Fruit fly (Drosophila melanogaster) whole organism, embryonic: ENCODE measurements around the gene Fbxl7.

Source experiments
- Abd-B ChIP-seq: fragments of 200-800 bp; sonication (Bioruptor generic); optimal IDR thresholded peaks from 2 replicates; lab custom pipeline; 2018; ENCODE audit warnings: missing biosample characterization, mild to moderate bottlenecking, missing genetic modification characterization, moderate library complexity
- B-H1 ChIP-seq: fragments of 200-800 bp; sonication (Bioruptor generic); IDR thresholded peaks from 3 replicates; pipeline ENCODE4 v1.3.6; 2022; ENCODE audit warnings: missing biosample characterization, missing genetic modification characterization
- Blimp-1 ChIP-seq: fragments of 200-800 bp; sonication (Bioruptor generic); optimal IDR thresholded peaks from 3 replicates; lab custom pipeline; 2018; ENCODE audit warnings: missing biosample characterization, missing genetic modification characterization, mild to moderate bottlenecking, moderate library complexity, missing genetic modification reagents
- BtbVII ChIP-seq: fragments of 200-800 bp; sonication (Bioruptor generic); optimal IDR thresholded peaks from 3 replicates; lab custom pipeline; 2017; ENCODE audit warnings: missing biosample characterization, mild to moderate bottlenecking, missing genetic modification characterization
- Bteb2 ChIP-seq: fragments of 200-800 bp; sonication (Bioruptor generic); optimal IDR thresholded peaks from 2 replicates; lab custom pipeline; 2016; ENCODE audit warnings: missing biosample characterization, missing genetic modification characterization
- CG10267 ChIP-seq: fragments of 200-800 bp; sonication (Bioruptor generic); optimal IDR thresholded peaks from 2 replicates; lab custom pipeline; 2018; ENCODE audit warnings: missing biosample characterization, mild to moderate bottlenecking, missing genetic modification characterization, moderate library complexity
- CG10462 ChIP-seq: fragments of 200-800 bp; sonication (Bioruptor generic); optimal IDR thresholded peaks from 2 replicates; lab custom pipeline; 2016; ENCODE audit warnings: missing biosample characterization, missing genetic modification characterization
- CG12155 ChIP-seq: fragments of 200-800 bp; sonication (Bioruptor generic); optimal IDR thresholded peaks from 3 replicates; lab custom pipeline; 2016; ENCODE audit warnings: missing biosample characterization, missing genetic modification characterization
- CG13296 ChIP-seq: fragments of 200-800 bp; sonication (Bioruptor generic); optimal IDR thresholded peaks from 3 replicates; lab custom pipeline; 2018; ENCODE audit warnings: missing biosample characterization, mild to moderate bottlenecking, missing genetic modification characterization
- CG13894 ChIP-seq: fragments of 200-800 bp; sonication (Bioruptor generic); optimal IDR thresholded peaks from 3 replicates; lab custom pipeline; 2018; ENCODE audit warnings: missing biosample characterization, mild to moderate bottlenecking, missing genetic modification characterization, moderate library complexity
- CG1602 ChIP-seq: fragments of 200-800 bp; sonication (Bioruptor generic); optimal IDR thresholded peaks from 3 replicates; lab custom pipeline; 2016; ENCODE audit warnings: missing biosample characterization, missing genetic modification characterization
- CG1603 ChIP-seq: fragments of 200-800 bp; sonication (Bioruptor generic); optimal IDR thresholded peaks from 2 replicates; lab custom pipeline; 2019; ENCODE audit warnings: missing biosample characterization, mild to moderate bottlenecking, missing genetic modification characterization, moderate library complexity
- CG18262 ChIP-seq: fragments of 200-800 bp; optimal IDR thresholded peaks from 3 replicates; lab custom pipeline; 2019; ENCODE audit warnings: missing biosample characterization, mild to moderate bottlenecking, missing genetic modification characterization, moderate library complexity
- CG2202 ChIP-seq: fragments of 200-800 bp; sonication (Bioruptor generic); optimal IDR thresholded peaks from 2 replicates; lab custom pipeline; 2018; ENCODE audit warnings: missing biosample characterization, mild to moderate bottlenecking, missing genetic modification characterization
- CG30020 ChIP-seq: fragments of 200-800 bp; optimal IDR thresholded peaks from 2 replicates; lab custom pipeline; 2019; ENCODE audit warnings: missing biosample characterization, mild to moderate bottlenecking, missing genetic modification characterization, moderate library complexity
- CG4820 ChIP-seq: fragments of 200-800 bp; sonication (Bioruptor generic); optimal IDR thresholded peaks from 3 replicates; lab custom pipeline; 2016; ENCODE audit warnings: missing biosample characterization, missing genetic modification characterization
- CG7357 ChIP-seq: fragments of 200-800 bp; sonication (Bioruptor generic); IDR thresholded peaks from 3 replicates; pipeline ENCODE4 v1.3.6; 2022; ENCODE audit warnings: missing biosample characterization, missing genetic modification characterization
- CG7745 ChIP-seq: fragments of 200-800 bp; sonication (Bioruptor generic); optimal IDR thresholded peaks from 2 replicates; lab custom pipeline; 2018; ENCODE audit warnings: missing biosample characterization, mild to moderate bottlenecking, missing genetic modification characterization, moderate library complexity
- CG7786 ChIP-seq: fragments of 200-800 bp; sonication (Bioruptor generic); optimal IDR thresholded peaks from 2 replicates; lab custom pipeline; 2016; ENCODE audit warnings: missing biosample characterization, missing genetic modification characterization
- CG7839 ChIP-seq: fragments of 200-800 bp; sonication (Bioruptor generic); optimal IDR thresholded peaks from 3 replicates; lab custom pipeline; 2018; ENCODE audit warnings: missing biosample characterization, mild to moderate bottlenecking, missing genetic modification characterization, moderate library complexity
- CG7987 ChIP-seq: fragments of 200-800 bp; sonication (Bioruptor generic); optimal IDR thresholded peaks from 2 replicates; lab custom pipeline; 2018; ENCODE audit warnings: missing biosample characterization, mild to moderate bottlenecking, missing genetic modification characterization, moderate library complexity
- CG8089 ChIP-seq: fragments of 200-800 bp; sonication (Bioruptor generic); optimal IDR thresholded peaks from 3 replicates; lab custom pipeline; 2016; ENCODE audit warnings: missing biosample characterization, missing genetic modification characterization
- CG8290 ChIP-seq, 3 experiments: fragments of 200-800 bp; sonication (Bioruptor generic); optimal IDR thresholded peaks; 2 replicates each; lab custom pipeline; 2016 to 2019; ENCODE audit warnings: missing biosample characterization in 3 of 3, missing genetic modification characterization in 3 of 3, mild to moderate bottlenecking in 2 of 3, moderate library complexity in 1 of 3
- CG9797 ChIP-seq: fragments of 200-800 bp; sonication (Bioruptor generic); optimal IDR thresholded peaks from 3 replicates; lab custom pipeline; 2018; ENCODE audit warnings: missing biosample characterization, mild to moderate bottlenecking, missing genetic modification characterization
- CoRest ChIP-seq: fragments of 200-800 bp; sonication (Bioruptor generic); optimal IDR thresholded peaks from 3 replicates; lab custom pipeline; 2018; ENCODE audit warnings: missing biosample characterization, mild to moderate bottlenecking, missing genetic modification characterization, moderate library complexity
- Dfd ChIP-seq, 2 experiments: fragments of >200 bp; optimal IDR thresholded peaks; 2 replicates each; lab custom pipeline; 2017; ENCODE audit warnings: missing biosample characterization in 2 of 2, missing genetic modification characterization in 2 of 2
- Dip3 ChIP-seq: fragments of 200-800 bp; sonication (Bioruptor generic); optimal IDR thresholded peaks from 3 replicates; lab custom pipeline; 2016; ENCODE audit warnings: missing biosample characterization, missing genetic modification characterization
- HLH54F ChIP-seq: fragments of 200-800 bp; sonication (Bioruptor generic); optimal IDR thresholded peaks from 3 replicates; lab custom pipeline; 2016; ENCODE audit warnings: missing biosample characterization, missing genetic modification characterization
- HmgZ ChIP-seq: fragments of 200-800 bp; sonication (Bioruptor generic); optimal IDR thresholded peaks from 2 replicates; lab custom pipeline; 2018; ENCODE audit warnings: missing biosample characterization, mild to moderate bottlenecking, missing genetic modification characterization
- Hmr ChIP-seq: fragments of 200-800 bp; sonication (Bioruptor generic); optimal IDR thresholded peaks from 3 replicates; lab custom pipeline; 2017; ENCODE audit warnings: mild to moderate bottlenecking, missing biosample characterization, missing genetic modification reagents, missing genetic modification characterization
- Lpt ChIP-seq: fragments of >200 bp; optimal IDR thresholded peaks from 2 replicates; lab custom pipeline; 2018; ENCODE audit warnings: missing biosample characterization, missing genetic modification characterization
- Mrtf ChIP-seq: fragments of 200-800 bp; sonication (Bioruptor generic); IDR thresholded peaks from 3 replicates; pipeline ENCODE4 v1.3.6; 2022; ENCODE audit warnings: missing biosample characterization, missing genetic modification characterization
- Myb ChIP-seq: fragments of 200-800 bp; sonication (Bioruptor generic); optimal IDR thresholded peaks from 2 replicates; lab custom pipeline; 2016; ENCODE audit warnings: missing biosample characterization, missing genetic modification characterization
- NC2β ChIP-seq: fragments of 200-800 bp; sonication (Bioruptor generic); optimal IDR thresholded peaks from 2 replicates; lab custom pipeline; 2016; ENCODE audit warnings: missing biosample characterization, missing genetic modification characterization
- Pdp1 ChIP-seq, 2 experiments: fragments of 200-800 bp; sonication (Bioruptor generic); optimal IDR thresholded peaks; 3 replicates each; lab custom pipeline; 2016; ENCODE audit warnings: missing biosample characterization in 2 of 2, missing genetic modification characterization in 2 of 2, mild to moderate bottlenecking in 1 of 2, moderate library complexity in 1 of 2
- Sin3A ChIP-seq: fragments of >200 bp; optimal IDR thresholded peaks from 2 replicates; lab custom pipeline; 2018
- Ssrp ChIP-seq: fragments of 200-800 bp; sonication (Bioruptor generic); optimal IDR thresholded peaks from 2 replicates; lab custom pipeline; 2018; ENCODE audit warnings: missing biosample characterization, mild to moderate bottlenecking, missing genetic modification characterization, moderate library complexity
- bab2 ChIP-seq: fragments of 200-800 bp; sonication (Bioruptor generic); optimal IDR thresholded peaks from 2 replicates; lab custom pipeline; 2016; ENCODE audit warnings: missing biosample characterization, missing genetic modification characterization
- bigmax ChIP-seq: fragments of 200-800 bp; sonication (Bioruptor generic); optimal IDR thresholded peaks from 2 replicates; lab custom pipeline; 2018; ENCODE audit warnings: missing biosample characterization, mild to moderate bottlenecking, missing genetic modification characterization
- dpn ChIP-seq, 2 experiments: fragments of 200-800 bp; sonication (Bioruptor generic); optimal IDR thresholded peaks; 3 replicates each; lab custom pipeline; 2016; ENCODE audit warnings: missing biosample characterization in 2 of 2, missing genetic modification characterization in 2 of 2
- fd3F ChIP-seq: fragments of 200-800 bp; sonication (Bioruptor generic); optimal IDR thresholded peaks from 2 replicates; lab custom pipeline; 2018; ENCODE audit warnings: missing biosample characterization, mild to moderate bottlenecking, missing genetic modification characterization, moderate library complexity
- grau ChIP-seq: fragments of 200-800 bp; optimal IDR thresholded peaks from 3 replicates; lab custom pipeline; 2019; ENCODE audit warnings: missing biosample characterization, mild to moderate bottlenecking, missing genetic modification characterization, moderate library complexity
- gsb ChIP-seq: fragments of 200-800 bp; sonication (Bioruptor generic); IDR thresholded peaks from 2 replicates; pipeline ENCODE4 v1.3.6; 2022; ENCODE audit warnings: missing biosample characterization, missing genetic modification characterization
- ind ChIP-seq: fragments of 200-800 bp; sonication (Bioruptor generic); optimal IDR thresholded peaks from 3 replicates; lab custom pipeline; 2016; ENCODE audit warnings: missing biosample characterization, missing genetic modification characterization
- pum ChIP-seq: fragments of 200-800 bp; sonication (Bioruptor generic); optimal IDR thresholded peaks from 2 replicates; lab custom pipeline; 2016; ENCODE audit warnings: missing biosample characterization, missing genetic modification characterization
- schlank ChIP-seq: fragments of 200-800 bp; sonication (Bioruptor generic); optimal IDR thresholded peaks from 2 replicates; lab custom pipeline; 2018; ENCODE audit warnings: missing biosample characterization, mild to moderate bottlenecking, missing genetic modification characterization
- sima ChIP-seq: fragments of 200-800 bp; sonication (Bioruptor generic); optimal IDR thresholded peaks from 2 replicates; lab custom pipeline; 2016; ENCODE audit warnings: missing biosample characterization, missing genetic modification characterization
- tin ChIP-seq: fragments of 200-800 bp; sonication (Bioruptor generic); optimal IDR thresholded peaks from 3 replicates; lab custom pipeline; 2016; ENCODE audit warnings: missing biosample characterization, missing genetic modification characterization
- trem ChIP-seq: fragments of 200-800 bp; optimal IDR thresholded peaks from 3 replicates; lab custom pipeline; 2019; ENCODE audit warnings: missing biosample characterization, mild to moderate bottlenecking, missing genetic modification characterization, moderate library complexity
- tup ChIP-seq: fragments of 200-800 bp; sonication (Bioruptor generic); optimal IDR thresholded peaks from 2 replicates; lab custom pipeline; 2016; ENCODE audit warnings: missing biosample characterization, mild to moderate bottlenecking, missing genetic modification characterization, moderate library complexity

The Fbxl7 gene

dm6 chr3R:15972979-15973486, 52.3 kb downstream of the Fbxl7 start, which contains the start of gene Hel89B (continued):
- TF ChIP-seq CG7745 (no peak), CG13296 (GFP tag; lab: Kevin White, UChicago) (no peak), CG18262 (tag; lab: Kevin White, UChicago) (peak; percentile 45), B-H1 (GFP tag; lab: Robert Waterston, UW) (no peak), ind (peak; percentile 69), Ssrp (tag; lab: Kevin White, UChicago) (peak; percentile 63), NC2β (peak; percentile 61), bigmax (GFP tag; lab: Kevin White, UChicago) (peak; percentile 85), CG9797 (peak; percentile 90), HLH54F (GFP tag; lab: Kevin White, UChicago) (peak; percentile 63), CoRest (tag; lab: Kevin White, UChicago) (peak; percentile 83), CG7987 (no peak), CG10462 (GFP tag; lab: Kevin White, UChicago) (peak; percentile 33), Abd-B (GFP tag; lab: Kevin White, UChicago) (peak; percentile 87), BtbVII (peak; percentile 13), tin (GFP tag; lab: Kevin White, UChicago) (peak; percentile 63), bab2 (peak; percentile 73), schlank (tag; lab: Kevin White, UChicago) (no peak), gsb (GFP tag; lab: Robert Waterston, UW) (no peak), grau (tag; lab: Kevin White, UChicago) (peak; percentile 70), Myb (peak; percentile 54), fd3F (GFP tag; lab: Kevin White, UChicago) (peak; percentile 51), Lpt (no peak), CG10267 (tag; lab: Kevin White, UChicago) (peak; percentile 72), CG1603 (tag; lab: Kevin White, UChicago) (peak; percentile 76), Dip3 (GFP tag; lab: Kevin White, UChicago) (peak; percentile 62), CG13894 (tag; lab: Kevin White, UChicago) (peak; percentile 52), sima (GFP tag; lab: Kevin White, UChicago) (peak; percentile 20), Hmr (GFP tag; lab: Kevin White, UChicago) (peak; percentile 64), CG30020 (tag; lab: Kevin White, UChicago) (peak; percentile 96), CG7357 (GFP tag; lab: Robert Waterston, UW) (peak; percentile 100), CG8089 (GFP tag; lab: Kevin White, UChicago) (peak; percentile 34), Dfd (GFP tag; optimal IDR thresholded peaks at IDR 0.05; lab: Kevin White, UChicago) (peak in 1 of 2 experiments; percentile 96), pum (GFP tag; lab: Kevin White, UChicago) (peak; percentile 75), Pdp1 (GFP tag; optimal IDR thresholded peaks at IDR 0.05; lab: Kevin White, UChicago) (peak; percentile 58 to 62), CG2202 (tag; lab: Kevin White, UChicago) (no peak), Mrtf (GFP tag; lab: Robert Waterston, UW) (no peak), CG7839 (peak; percentile 53), CG1602 (GFP tag; lab: Kevin White, UChicago) (peak; percentile 64), Sin3A (lab: Kevin White, UChicago) (peak; percentile 79), trem (tag; lab: Kevin White, UChicago) (peak; percentile 89), tup (GFP tag; lab: Kevin White, UChicago) (peak; percentile 44), CG8290 (GFP tag; optimal IDR thresholded peaks at IDR 0.05; lab: Kevin White, UChicago) (peak; percentile 29), CG8290 (tag; optimal IDR thresholded peaks at IDR 0.05; lab: Kevin White, UChicago) (peak in 1 of 2 experiments; percentile 33), CG12155 (peak; percentile 67), Blimp-1 (GFP tag; lab: Kevin White, UChicago) (peak; percentile 47), Bteb2 (GFP tag; lab: Kevin White, UChicago) (peak; percentile 42), CG4820 (peak; percentile 30), HmgZ (tag; lab: Kevin White, UChicago) (peak; percentile 65), CG7786 (GFP tag; lab: Kevin White, UChicago) (peak; percentile 65), dpn (GFP tag; optimal IDR thresholded peaks at IDR 0.05; lab: Kevin White, UChicago) (peak; percentile 66 to 67)
